Worm (Caenorhabditis elegans) whole organism, young adult: ENCODE data around the gene F42A6.2.

Source experiments
- C17E4.6 ChIP-seq: fragments of 200-800 bp; sonication (Bioruptor generic); IDR thresholded peaks from 2 replicates; pipeline ENCODE4 v1.3.6; 2022; ENCODE audit warnings: missing genetic modification reagents, missing genetic modification characterization, missing compliant biosample characterization
- F22D6.2 ChIP-seq: sonication (generic microtip); optimal IDR thresholded peaks from 2 replicates; lab custom pipeline; 2016; ENCODE audit warnings: mild to moderate bottlenecking, missing genetic modification characterization, missing compliant biosample characterization
- F23B12.7 ChIP-seq: sonication (generic microtip); optimal IDR thresholded peaks from 2 replicates; lab custom pipeline; 2017; ENCODE audit warnings: missing genetic modification characterization, mild to moderate bottlenecking, missing compliant biosample characterization, antibody characterized with exemption, moderate library complexity; ENCODE audit not compliant: insufficient read depth
- F33H1.4 ChIP-seq: fragments of 200-800 bp; sonication (Bioruptor generic); IDR thresholded peaks from 2 replicates; pipeline ENCODE4 v1.3.6; 2022; ENCODE audit warnings: missing genetic modification reagents, missing genetic modification characterization, missing compliant biosample characterization
- F52B5.7 ChIP-seq: sonication (generic microtip); optimal IDR thresholded peaks from 2 replicates; lab custom pipeline; 2016; ENCODE audit warnings: mild to moderate bottlenecking, missing genetic modification characterization, missing compliant biosample characterization
- F57C9.4 ChIP-seq: sonication (generic microtip); optimal IDR thresholded peaks from 2 replicates; lab custom pipeline; 2017; ENCODE audit warnings: mild to moderate bottlenecking, missing genetic modification characterization, missing compliant biosample characterization
- K12H6.12 ChIP-seq: fragments of 200-800 bp; sonication (Bioruptor generic); optimal IDR thresholded peaks from 2 replicates; lab custom pipeline; 2018; ENCODE audit warnings: mild to moderate bottlenecking, missing genetic modification characterization, missing compliant biosample characterization
- atf-7 ChIP-seq: sonication (generic microtip); optimal IDR thresholded peaks from 2 replicates; lab custom pipeline; 2017; ENCODE audit warnings: mild to moderate bottlenecking, missing genetic modification characterization, missing compliant biosample characterization
- attf-5 ChIP-seq: fragments of 200-800 bp; sonication (Bioruptor generic); optimal IDR thresholded peaks from 2 replicates; lab custom pipeline; 2018; ENCODE audit warnings: mild to moderate bottlenecking, missing genetic modification characterization, missing compliant biosample characterization
- bed-1 ChIP-seq: fragments of 200-800 bp; sonication (Bioruptor generic); IDR thresholded peaks from 2 replicates; pipeline ENCODE4 v1.3.6; 2022; ENCODE audit warnings: missing genetic modification reagents, missing genetic modification characterization, missing compliant biosample characterization
- bed-2 ChIP-seq: fragments of 200-800 bp; sonication (Bioruptor generic); IDR thresholded peaks from 2 replicates; pipeline ENCODE4 v1.3.6; 2022; ENCODE audit warnings: missing genetic modification reagents, missing genetic modification characterization, missing compliant biosample characterization
- cebp-1 ChIP-seq, 2 experiments: fragments of 200-800 bp in 1 of 2; sonication (Bioruptor generic) in 1 of 2; sonication (generic microtip) in 1 of 2; IDR thresholded peaks in 1 of 2; optimal IDR thresholded peaks in 1 of 2; 2 replicates each; pipeline versions ENCODE4 v1.3.6 to Lab custom; 2017 to 2022; ENCODE audit warnings: missing compliant biosample characterization in 2 of 2, missing genetic modification characterization in 2 of 2, mild to moderate bottlenecking in 1 of 2, missing genetic modification reagents in 1 of 2, moderate library complexity in 1 of 2
- cebp-2 ChIP-seq: fragments of 200-800 bp; sonication (Bioruptor generic); IDR thresholded peaks from 2 replicates; pipeline ENCODE4 v1.3.6; 2022; ENCODE audit warnings: missing genetic modification characterization, missing compliant biosample characterization
- ceh-27 ChIP-seq: fragments of 200-800 bp; sonication (Bioruptor generic); optimal IDR thresholded peaks from 2 replicates; lab custom pipeline; 2018; ENCODE audit warnings: mild to moderate bottlenecking, missing genetic modification characterization, moderate library complexity, missing compliant biosample characterization
- ceh-40 ChIP-seq: fragments of 200-800 bp; sonication (Bioruptor generic); IDR thresholded peaks from 2 replicates; pipeline ENCODE4 v1.3.6; 2022; ENCODE audit warnings: missing genetic modification characterization, missing compliant biosample characterization
- die-1 ChIP-seq: sonication (generic microtip); optimal IDR thresholded peaks from 2 replicates; lab custom pipeline; 2016; ENCODE audit warnings: missing genotype, mild to moderate bottlenecking, missing genetic modification characterization, missing compliant biosample characterization
- dox-1 ChIP-seq: fragments of 200-800 bp; sonication (Bioruptor generic); IDR thresholded peaks from 2 replicates; pipeline ENCODE4 v1.3.6; 2022; ENCODE audit warnings: missing genetic modification reagents, missing genetic modification characterization, missing compliant biosample characterization
- dpl-1 ChIP-seq: fragments of 150-350 bp; optimal IDR thresholded peaks from 2 replicates; lab custom pipeline; 2014; ENCODE audit warnings: missing biosample characterization, missing genetic modification reagents, missing genetic modification characterization
- efl-1 ChIP-seq: fragments of 150-350 bp; optimal IDR thresholded peaks from 2 replicates; lab custom pipeline; 2014; ENCODE audit warnings: missing biosample characterization, missing genetic modification reagents, missing genetic modification characterization
- egl-18 ChIP-seq: fragments of 200-800 bp; sonication (Bioruptor generic); IDR thresholded peaks from 2 replicates; pipeline ENCODE4 v1.3.6; 2022; ENCODE audit warnings: missing genetic modification reagents, missing genetic modification characterization, missing compliant biosample characterization
- egl-44 ChIP-seq: fragments of 200-800 bp; sonication (Bioruptor generic); IDR thresholded peaks from 2 replicates; pipeline ENCODE4 v1.3.6; 2022; ENCODE audit warnings: missing genetic modification reagents, missing genetic modification characterization, missing compliant biosample characterization
- egrh-3 ChIP-seq: fragments of 200-800 bp; sonication (Bioruptor generic); IDR thresholded peaks from 2 replicates; pipeline ENCODE4 v1.3.6; 2022; ENCODE audit warnings: missing genetic modification reagents, missing genetic modification characterization, missing compliant biosample characterization
- ekl-4 ChIP-seq: fragments of 200-800 bp; sonication (Bioruptor generic); IDR thresholded peaks from 2 replicates; pipeline ENCODE4 v1.3.6; 2022; ENCODE audit warnings: missing genetic modification reagents, missing genetic modification characterization, missing compliant biosample characterization
- gei-17 ChIP-seq: fragments of 200-800 bp; sonication (Bioruptor generic); optimal IDR thresholded peaks from 2 replicates; lab custom pipeline; 2018; ENCODE audit warnings: mild to moderate bottlenecking, missing genetic modification characterization, missing compliant biosample characterization
- him-1 ChIP-seq: sonication (generic microtip); optimal IDR thresholded peaks from 2 replicates; lab custom pipeline; 2016; ENCODE audit warnings: missing genotype, missing genetic modification reagents, missing genetic modification characterization, missing compliant biosample characterization
- hmg-1.2 ChIP-seq: fragments of 200-800 bp; sonication (Bioruptor generic); IDR thresholded peaks from 2 replicates; pipeline ENCODE4 v1.3.6; 2022; ENCODE audit warnings: missing genetic modification reagents, missing genetic modification characterization, missing compliant biosample characterization
- let-526 ChIP-seq: fragments of 200-800 bp; sonication (Bioruptor generic); IDR thresholded peaks from 2 replicates; pipeline ENCODE4 v1.3.6; 2022; ENCODE audit warnings: missing genetic modification reagents, missing genetic modification characterization, missing compliant biosample characterization
- lin-35 ChIP-seq, 3 experiments: fragments of 150-350 bp in 2 of 3; sonication (generic microtip) in 1 of 3; optimal IDR thresholded peaks; 2 replicates each; lab custom pipeline; 2014 to 2018; ENCODE audit warnings: missing biosample characterization in 3 of 3, missing genetic modification characterization in 3 of 3, missing genetic modification reagents in 3 of 3
- lin-54 ChIP-seq: fragments of 200-800 bp; sonication (Bioruptor generic); optimal IDR thresholded peaks from 2 replicates; lab custom pipeline; 2018; ENCODE audit warnings: mild to moderate bottlenecking, missing genetic modification characterization, missing compliant biosample characterization
- madf-10 ChIP-seq: sonication (generic microtip); optimal IDR thresholded peaks from 2 replicates; lab custom pipeline; 2016; ENCODE audit warnings: mild to moderate bottlenecking, missing genetic modification characterization, missing compliant biosample characterization
- madf-6 ChIP-seq: fragments of 200-800 bp; sonication (Bioruptor generic); IDR thresholded peaks from 2 replicates; pipeline ENCODE4 v1.3.6; 2022; ENCODE audit warnings: missing genetic modification reagents, missing genetic modification characterization, missing compliant biosample characterization
- mcd-1 ChIP-seq: fragments of 200-800 bp; sonication (Bioruptor generic); IDR thresholded peaks from 2 replicates; pipeline ENCODE4 v1.3.6; 2022; ENCODE audit warnings: missing genetic modification reagents, missing genetic modification characterization, missing compliant biosample characterization
- nhr-80 ChIP-seq: sonication (generic microtip); optimal IDR thresholded peaks from 2 replicates; lab custom pipeline; 2016; ENCODE audit warnings: missing genetic modification characterization, missing compliant biosample characterization
- nhr-90 ChIP-seq: sonication (generic microtip); optimal IDR thresholded peaks from 2 replicates; lab custom pipeline; 2016; ENCODE audit warnings: missing genotype, mild to moderate bottlenecking, missing genetic modification characterization, missing compliant biosample characterization
- pbrm-1 ChIP-seq: fragments of 200-800 bp; sonication (Bioruptor generic); IDR thresholded peaks from 2 replicates; pipeline ENCODE4 v1.3.6; 2022; ENCODE audit warnings: missing genetic modification reagents, missing genetic modification characterization, missing compliant biosample characterization
- rec-8 ChIP-seq, 2 experiments: sonication (generic microtip); optimal IDR thresholded peaks; 2 replicates each; lab custom pipeline; 2016; ENCODE audit warnings: mild to moderate bottlenecking in 2 of 2, missing genetic modification characterization in 2 of 2, missing genetic modification reagents in 2 of 2, missing genotype in 2 of 2, missing biosample characterization in 1 of 2, missing compliant biosample characterization in 1 of 2, moderate library complexity in 1 of 2
- repo-1 ChIP-seq: sonication (generic microtip); optimal IDR thresholded peaks from 2 replicates; lab custom pipeline; 2017; ENCODE audit warnings: mild to moderate bottlenecking, missing genetic modification characterization, missing compliant biosample characterization
- rpc-1 ChIP-seq, 2 experiments: fragments of 150-350 bp in 1 of 2; sonication (generic microtip) in 1 of 2; optimal IDR thresholded peaks; 2 replicates each; lab custom pipeline; 2014 to 2018; ENCODE audit warnings: missing biosample characterization in 1 of 2, missing genetic modification characterization in 1 of 2, missing genetic modification reagents in 1 of 2, missing genotype in 1 of 2
- snpc-1.1 ChIP-seq: sonication (generic microtip); optimal IDR thresholded peaks from 2 replicates; lab custom pipeline; 2017; ENCODE audit warnings: missing genetic modification characterization, mild to moderate bottlenecking, missing compliant biosample characterization, antibody characterized with exemption, moderate library complexity, missing genotype, missing genetic modification reagents; ENCODE audit not compliant: insufficient read depth
- tbx-9 ChIP-seq: sonication (generic microtip); optimal IDR thresholded peaks from 2 replicates; lab custom pipeline; 2016; ENCODE audit warnings: borderline replicate concordance, missing genetic modification characterization, inconsistent platforms, missing compliant biosample characterization
- tlf-1 ChIP-seq: fragments of 200-800 bp; sonication (Bioruptor generic); optimal IDR thresholded peaks from 2 replicates; lab custom pipeline; 2018; ENCODE audit warnings: mild to moderate bottlenecking, missing genetic modification characterization, missing compliant biosample characterization
- ztf-18 ChIP-seq: sonication (generic microtip); optimal IDR thresholded peaks from 2 replicates; lab custom pipeline; 2016; ENCODE audit warnings: missing genotype, mild to moderate bottlenecking, missing genetic modification characterization, missing compliant biosample characterization
- ztf-25 ChIP-seq: fragments of 200-800 bp; sonication (Bioruptor generic); IDR thresholded peaks from 2 replicates; pipeline ENCODE4 v1.3.6; 2022; ENCODE audit warnings: missing genetic modification reagents, missing genetic modification characterization, missing compliant biosample characterization
- ztf-26 ChIP-seq: sonication (generic microtip); optimal IDR thresholded peaks from 2 replicates; lab custom pipeline; 2017; ENCODE audit warnings: missing genetic modification characterization, missing compliant biosample characterization

The F42A6.2 gene

ce11 chrIV:3363784-3364183 lies 22.5 kb downstream of the F42A6.2 start:
- TF ChIP-seq K12H6.12 (tag; lab: Kevin White, UChicago) (no peak), C17E4.6 (GFP tag; lab: Robert Waterston, UW) (no peak), hmg-1.2 (GFP tag; lab: Robert Waterston, UW) (peak; percentile 90)

- TF ChIP-seq attf-5 (GFP tag; lab: Kevin White, UChicago), result peak; percentile 54
- TF ChIP-seq F33H1.4 (GFP tag; lab: Robert Waterston, UW), result no peak
- TF ChIP-seq rec-8 (tag; optimal IDR thresholded peaks at IDR 0.05; lab: Kevin White, UChicago), result no peak
- no peak for TF ChIP-seq pbrm-1 (GFP tag; lab: Robert Waterston, UW)
- TF ChIP-seq him-1 (tag; lab: Kevin White, UChicago), result no peak
- no peak for TF ChIP-seq mcd-1 (GFP tag; lab: Robert Waterston, UW)
- no peak for TF ChIP-seq madf-10 (tag; lab: Kevin White, UChicago)
- TF ChIP-seq madf-6 (GFP tag; lab: Robert Waterston, UW), result no peak
- no peak for TF ChIP-seq ceh-40 (GFP tag; lab: Robert Waterston, UW)
- no peak for TF ChIP-seq F22D6.2 (tag; lab: Kevin White, UChicago)
- TF ChIP-seq F23B12.7, result no peak
- no peak for TF ChIP-seq egl-44 (GFP tag; lab: Robert Waterston, UW)
- TF ChIP-seq ceh-27, result peak; percentile 13
- no peak for TF ChIP-seq cebp-1 (GFP tag; IDR thresholded peaks at IDR 0.05; lab: Robert Waterston, UW)
- peak; percentile 73 for TF ChIP-seq cebp-1 (tag; optimal IDR thresholded peaks at IDR 0.05; lab: Kevin White, UChicago)
- TF ChIP-seq egl-18, result no peak
- TF ChIP-seq F52B5.7, result no peak
- TF ChIP-seq lin-54 (GFP tag; lab: Kevin White, UChicago), result peak; percentile 17
- TF ChIP-seq die-1 (tag; lab: Kevin White, UChicago), result no peak
- TF ChIP-seq C17E4.6 (GFP tag; lab: Robert Waterston, UW), result no peak
- TF ChIP-seq F57C9.4, result no peak
- TF ChIP-seq dpl-1 (GFP tag; lab: Kevin White, UChicago), result no peak
- no peak for TF ChIP-seq ekl-4
- TF ChIP-seq gei-17 (GFP tag; lab: Kevin White, UChicago), result no peak
- no peak for TF ChIP-seq let-526 (GFP tag; lab: Robert Waterston, UW)
- no peak for TF ChIP-seq cebp-2 (GFP tag; lab: Robert Waterston, UW)
- TF ChIP-seq dox-1 (GFP tag; lab: Robert Waterston, UW), result no peak
- no peak for TF ChIP-seq atf-7
- TF ChIP-seq ztf-18 (tag; lab: Kevin White, UChicago), result peak; percentile 20
- peak; percentile 78 for TF ChIP-seq nhr-80 (tag; lab: Kevin White, UChicago)
- peak; percentile 4 for TF ChIP-seq efl-1 (GFP tag; lab: Kevin White, UChicago)
- TF ChIP-seq rpc-1 (optimal IDR thresholded peaks at IDR 0.05; lab: Kevin White, UChicago), result no peak
- no peak for TF ChIP-seq rpc-1 (tag; optimal IDR thresholded peaks at IDR 0.05; lab: Kevin White, UChicago)
- TF ChIP-seq tlf-1, result no peak
- no peak for TF ChIP-seq snpc-1.1
These were observed 27.5 kb downstream of the F42A6.2 start, which contains the start of gene vha-19 for ce11 chrIV:3368638-3369247. Gene vha-19, plus strand, starts transcription at chrIV:3369197.

ce11 chrIV:3373370-3373769 lies 32.1 kb downstream of the F42A6.2 start:
- TF ChIP-seq bed-2 (GFP tag; lab: Robert Waterston, UW), result no peak
- no peak for TF ChIP-seq egrh-3 (GFP tag; lab: Robert Waterston, UW)
- no peak for TF ChIP-seq tbx-9
- TF ChIP-seq ztf-25 (GFP tag; lab: Robert Waterston, UW), result no peak
- no peak for TF ChIP-seq nhr-90 (tag; lab: Kevin White, UChicago)
- peak; percentile 74 for TF ChIP-seq repo-1 (tag; lab: Kevin White, UChicago)
- peak; percentile 32 for TF ChIP-seq F52B5.7
- TF ChIP-seq lin-35 (GFP tag; optimal IDR thresholded peaks at IDR 0.05; lab: Kevin White, UChicago), result peak in 1 of 3 experiments; percentile 1
- TF ChIP-seq bed-1 (GFP tag; lab: Robert Waterston, UW), result no peak
- TF ChIP-seq ztf-26, result peak; percentile 35
- no peak for TF ChIP-seq cebp-2 (GFP tag; lab: Robert Waterston, UW)
- no peak for TF ChIP-seq tlf-1
- TF ChIP-seq, all 124 proteins: peak for 4
